Fruit fly (Drosophila melanogaster): ENCODE data around the gene ThrRS.

- no peak for TF ChIP-seq Hr96 (GFP tag; optimal IDR thresholded peaks at IDR 0.05)
- TF ChIP-seq ovo (GFP tag; optimal IDR thresholded peaks at IDR 0.05): no peak
- no peak for TF ChIP-seq CG33017 (tag; optimal IDR thresholded peaks at IDR 0.05)
- TF ChIP-seq CG12768 (GFP tag; optimal IDR thresholded peaks at IDR 0.05): no peak
- TF ChIP-seq cnc (optimal IDR thresholded peaks at IDR 0.05): no peak
- no peak for TF ChIP-seq CG5204 (GFP tag; optimal IDR thresholded peaks at IDR 0.05)
- TF ChIP-seq toe (GFP tag; optimal IDR thresholded peaks at IDR 0.05): no peak
- TF ChIP-seq CG1620 (GFP tag; optimal IDR thresholded peaks at IDR 0.05): no peak
- TF ChIP-seq CG11617 (GFP tag; optimal IDR thresholded peaks at IDR 0.05): no peak
- no peak for TF ChIP-seq CG14711 (tag; optimal IDR thresholded peaks at IDR 0.05)
- TF ChIP-seq Mnt (GFP tag; optimal IDR thresholded peaks at IDR 0.05): no peak
- no peak for TF ChIP-seq bab1 (GFP tag; optimal IDR thresholded peaks at IDR 0.05)
- TF ChIP-seq Crg-1 (GFP tag; optimal IDR thresholded peaks at IDR 0.05): no peak
Observed at dm6 chr2L:12091522-12091921, 12.0 kb upstream of the ThrRS start, which contains the start of gene Pex19.

Measured in whole organism, adult.